Fruit fly (Drosophila melanogaster): ENCODE data around the gene Doc3.

The Doc3 gene

dm6 chr3L:9003369-9003768 is 1.6 kb upstream of the Doc3 start (continued):
- TF ChIP-seq D (optimal IDR thresholded peaks at IDR 0.05) (peak; percentile 71), D (GFP tag; optimal IDR thresholded peaks at IDR 0.05) (no peak)

dm6 chr3L:9009738-9010137 is 4.7 kb downstream of the Doc3 start, which contains the start of gene CG5194:
Gene CG5194, minus strand, starts transcription at chr3L:9009838.
- TF ChIP-seq oc (tag; optimal IDR thresholded peaks at IDR 0.05) = no peak
- TF ChIP-seq CG4360 (GFP tag; IDR thresholded peaks at IDR 0.05) = no peak
- TF ChIP-seq Oaz (GFP tag; IDR thresholded peaks at IDR 0.05) = no peak
- TF ChIP-seq wdn (GFP tag; IDR thresholded peaks at IDR 0.05) = no peak
- TF ChIP-seq Dp (GFP tag; optimal IDR thresholded peaks at IDR 0.05) = no peak
- TF ChIP-seq CG30431 (GFP tag; optimal IDR thresholded peaks at IDR 0.05) = no peak
- TF ChIP-seq CG7839 (tag; optimal IDR thresholded peaks at IDR 0.05) = no peak
- no peak for TF ChIP-seq CG3281 (GFP tag; optimal IDR thresholded peaks at IDR 0.05)
- no peak for TF ChIP-seq pfk (GFP tag; optimal IDR thresholded peaks at IDR 0.05)
- no peak for TF ChIP-seq sd (tag; optimal IDR thresholded peaks at IDR 0.05)

dm6 chr3L:9011485-9012389 is 6.7 kb downstream of the Doc3 start:
- TF ChIP-seq usp (GFP tag; optimal IDR thresholded peaks at IDR 0.05) (no peak), Hmr (GFP tag; optimal IDR thresholded peaks at IDR 0.05) (no peak), gem (tag; optimal IDR thresholded peaks at IDR 0.05) (peak; percentile 84), bowl (GFP tag; IDR thresholded peaks at IDR 0.05) (peak; percentile 38; the same call in 1 of the 2 replicates), CG1647 (GFP tag; optimal IDR thresholded peaks at IDR 0.05) (peak; percentile 21), insv (GFP tag; optimal IDR thresholded peaks at IDR 0.05) (no peak), tx (GFP tag; optimal IDR thresholded peaks at IDR 0.05) (peak; percentile 55), Bgb (GFP tag; IDR thresholded peaks at IDR 0.05; ENCODE audit: partially characterized antibody) (no peak), bcd (GFP tag; optimal IDR thresholded peaks at IDR 0.05) (peak; percentile 63), CG2202 (tag; optimal IDR thresholded peaks at IDR 0.05) (peak; percentile 70), Mes4 (GFP tag; optimal IDR thresholded peaks at IDR 0.05) (peak; percentile 75), CG7745 (tag; optimal IDR thresholded peaks at IDR 0.05) (no peak), lov (optimal IDR thresholded peaks at IDR 0.05) (no peak), lov (GFP tag; IDR thresholded peaks at IDR 0.05) (peak; percentile 94), Mrtf (GFP tag; IDR thresholded peaks at IDR 0.05) (peak; percentile 72), eve (GFP tag; optimal IDR thresholded peaks at IDR 0.05) (peak in 1 of 2 experiments; percentile 44), hbn (GFP tag; IDR thresholded peaks at IDR 0.05; ENCODE audit: partially characterized antibody) (no peak), gsb (GFP tag; IDR thresholded peaks at IDR 0.05) (no peak), run (tag; optimal IDR thresholded peaks at IDR 0.05) (no peak), CG10979 (tag; optimal IDR thresholded peaks at IDR 0.05) (peak; percentile 90), az2 (GFP tag; optimal IDR thresholded peaks at IDR 0.05) (peak; percentile 72), Elba2 (GFP tag; optimal IDR thresholded peaks at IDR 0.05) (peak; percentile 24), chn (GFP tag; optimal IDR thresholded peaks at IDR 0.05) (peak; percentile 70), HmgZ (tag; optimal IDR thresholded peaks at IDR 0.05) (peak; percentile 17), ATbp (GFP tag; optimal IDR thresholded peaks at IDR 0.05) (peak; percentile 57), CG13775 (GFP tag; optimal IDR thresholded peaks at IDR 0.05) (peak; percentile 76), ind (GFP tag; optimal IDR thresholded peaks at IDR 0.05) (peak; percentile 63), CG1603 (tag; optimal IDR thresholded peaks at IDR 0.05) (peak; percentile 93), CG11723 (GFP tag; optimal IDR thresholded peaks at IDR 0.05) (peak; percentile 42), fd96Cb (tag; optimal IDR thresholded peaks at IDR 0.05) (peak; percentile 82), CG32772 (GFP tag; IDR thresholded peaks at IDR 0.05) (peak; percentile 82), CG8281 (tag; optimal IDR thresholded peaks at IDR 0.05) (peak; percentile 57), Oli (tag; optimal IDR thresholded peaks at IDR 0.05) (peak; percentile 69), CG32767 (GFP tag; IDR thresholded peaks at IDR 0.05) (0 out of 2 replicates have a peak, but pooled peaks have one; percentile 43), br (optimal IDR thresholded peaks at IDR 0.05) (no peak)

Data from whole organism, embryonic.